Worm (Caenorhabditis elegans) whole organism, late embryonic: ENCODE results near the gene F56A11.6.

Source experiments
- ama-1 ChIP-seq: fragments of 150-350 bp; optimal IDR thresholded peaks from 2 replicates; lab custom pipeline; 2014
- dve-1 ChIP-seq: sonication (generic microtip); optimal IDR thresholded peaks from 2 replicates; lab custom pipeline; 2017; ENCODE audit warnings: antibody characterized with exemption, mild to moderate bottlenecking, missing genetic modification characterization, missing compliant biosample characterization
- gmeb-2 ChIP-seq: sonication (generic microtip); optimal IDR thresholded peaks from 2 replicates; lab custom pipeline; 2016; ENCODE audit warnings: missing genetic modification characterization, inconsistent platforms, missing compliant biosample characterization
- hlh-30 ChIP-seq: sonication (generic microtip); optimal IDR thresholded peaks from 2 replicates; lab custom pipeline; 2017; ENCODE audit warnings: antibody characterized with exemption, missing genetic modification characterization, missing compliant biosample characterization; ENCODE audit not compliant: insufficient read depth
- nhr-11 ChIP-seq: fragments of 150-350 bp; optimal IDR thresholded peaks from 2 replicates; lab custom pipeline; 2014; ENCODE audit warnings: missing biosample characterization, missing genetic modification characterization
- unc-86 ChIP-seq: sonication (generic microtip); optimal IDR thresholded peaks from 2 replicates; lab custom pipeline; 2016; ENCODE audit warnings: missing genetic modification characterization, missing compliant biosample characterization

- TF ChIP-seq ama-1: no peak
- no peak for TF ChIP-seq nhr-11 (tag; lab: Kevin White, UChicago)
- TF ChIP-seq hlh-30 (tag; lab: Kevin White, UChicago): no peak
- TF ChIP-seq dve-1: peak; percentile 12
- no peak for TF ChIP-seq unc-86 (tag; lab: Kevin White, UChicago)
- no peak for TF ChIP-seq gmeb-2 (tag; lab: Kevin White, UChicago)
Observed at ce11 chrIV:551923-552322, 30.1 kb downstream of the F56A11.6 start.
